Worm (Caenorhabditis elegans): Measurements from ENCODE around the gene gars-1.

- TF ChIP-seq ztf-11 (tag; optimal IDR thresholded peaks at IDR 0.05) = no peak
- TF ChIP-seq snpc-4 (tag; optimal IDR thresholded peaks at IDR 0.05) = no peak
- TF ChIP-seq nhr-11 (tag; optimal IDR thresholded peaks at IDR 0.05) = no peak
- TF ChIP-seq fkh-2 (tag; optimal IDR thresholded peaks at IDR 0.05) = no peak
- no peak for TF ChIP-seq fos-1 (tag; optimal IDR thresholded peaks at IDR 0.05)
- TF ChIP-seq lin-15B (tag; optimal IDR thresholded peaks at IDR 0.05) = no peak
- TF ChIP-seq fkh-10 (GFP tag; optimal IDR thresholded peaks at IDR 0.05) = no peak
Observed at ce11 chrIII:5160803-5161202, 2.6 kb downstream of the gars-1 start.

All from whole organism, L3 larva.